Fruit fly (Drosophila melanogaster): ENCODE measurements around the gene Pp1-Y2.

Gene Pp1-Y2

dm6 chrY:3540622-3541021 lies at the start of gene Pp1-Y2:
Pp1-Y2 (minus strand) TSS chrY:3540722.
- TF ChIP-seq CG14711 (tag; optimal IDR thresholded peaks at IDR 0.05) (no peak), Hr96 (GFP tag; optimal IDR thresholded peaks at IDR 0.05) (no peak)

DNA sequence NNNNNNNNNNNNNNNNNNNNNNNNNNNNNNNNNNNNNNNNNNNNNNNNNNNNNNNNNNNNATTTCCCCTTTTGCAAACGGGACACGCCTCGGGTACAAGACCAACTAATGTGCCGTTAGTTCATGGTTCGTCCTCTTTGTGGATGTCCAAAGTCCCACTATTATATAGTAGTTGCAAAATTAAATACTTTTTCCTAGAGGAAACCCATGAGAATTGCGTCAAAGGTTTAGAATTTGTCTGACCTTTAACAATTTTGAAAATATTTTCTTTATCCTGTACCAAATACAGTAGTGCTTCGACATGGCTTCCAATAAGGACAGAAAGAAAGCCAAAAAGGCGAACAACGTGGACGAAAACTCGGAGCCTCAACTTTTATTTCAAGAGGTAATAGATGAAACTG lies 20.9 kb upstream of the Pp1-Y2 start, which contains the start of gene ORY:
ORY (plus strand) TSS at position 301 of the 400 bp plus-strand sequence.
- TF ChIP-seq toe (GFP tag; optimal IDR thresholded peaks at IDR 0.05) = no peak
- no peak for TF ChIP-seq CG7101 (tag; optimal IDR thresholded peaks at IDR 0.05)
- no peak for TF ChIP-seq Hr96 (GFP tag; optimal IDR thresholded peaks at IDR 0.05)
- no peak for TF ChIP-seq CG11617 (GFP tag; optimal IDR thresholded peaks at IDR 0.05)
- no peak for TF ChIP-seq Mnt (GFP tag; optimal IDR thresholded peaks at IDR 0.05)
- TF ChIP-seq cnc (optimal IDR thresholded peaks at IDR 0.05) = no peak
- no peak for TF ChIP-seq CG12768 (GFP tag; optimal IDR thresholded peaks at IDR 0.05)
- no peak for TF ChIP-seq cic (GFP tag; optimal IDR thresholded peaks at IDR 0.05)
- no peak for TF ChIP-seq CG7045 (GFP tag; optimal IDR thresholded peaks at IDR 0.05)
- TF ChIP-seq CG1620 (GFP tag; optimal IDR thresholded peaks at IDR 0.05) = no peak
- no peak for TF ChIP-seq Clk (GFP tag; optimal IDR thresholded peaks at IDR 0.05)

All from whole organism, adult.